2 fruit fly cellular contexts compared by ENCODE assay signal in the genomic region with DNA sequence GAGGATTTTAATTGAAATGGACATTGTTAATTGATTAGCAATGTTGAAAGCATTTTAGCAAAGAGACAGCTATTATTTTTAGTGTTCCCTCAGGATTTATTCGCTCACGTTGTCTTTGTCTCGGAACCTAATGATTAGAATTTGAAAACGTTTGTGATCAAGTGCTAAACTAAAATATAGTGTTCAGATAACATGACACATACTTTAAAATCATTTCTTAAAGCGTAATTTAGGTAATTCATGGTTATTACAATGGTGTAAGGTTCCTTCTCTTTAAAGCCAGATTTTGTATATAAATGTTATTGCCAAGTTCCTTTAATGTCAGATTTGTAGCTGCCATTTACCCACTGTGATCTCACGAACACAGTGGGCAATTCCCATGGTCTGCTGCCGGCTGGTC.
TF ChIP-seq lines count a peak whose summit lies in the region.

No protein-coding gene starts in this region.

TF ChIP-seq in whole organism, prepupa, 60 proteins besides CTCF, POLR2A, EP300 and RAD21:
- TF ChIP-seq Smox (GFP tag; optimal IDR thresholded peaks at IDR 0.05; lab: Kevin White, UChicago) (no peak), Sox102F (GFP tag; optimal IDR thresholded peaks at IDR 0.05; lab: Kevin White, UChicago) (no peak), CG32006 (GFP tag; optimal IDR thresholded peaks at IDR 0.05; lab: Kevin White, UChicago) (peak; percentile 57), Eip78C (GFP tag; lab: Kevin White, UChicago) (peak; percentile 59), Blimp-1 (GFP tag; optimal IDR thresholded peaks at IDR 0.05; lab: Kevin White, UChicago) (no peak), CG7368 (GFP tag; optimal IDR thresholded peaks at IDR 0.05; lab: Kevin White, UChicago) (no peak), CG4318 (GFP tag; optimal IDR thresholded peaks at IDR 0.05; lab: Kevin White, UChicago) (peak; percentile 3), Ets21C (GFP tag; optimal IDR thresholded peaks at IDR 0.05; lab: Kevin White, UChicago) (no peak), Sox15 (GFP tag; optimal IDR thresholded peaks at IDR 0.05; lab: Kevin White, UChicago) (no peak), CG34406 (GFP tag; optimal IDR thresholded peaks at IDR 0.05; lab: Kevin White, UChicago) (no peak)
TF ChIP-seq in whole organism, prepupa: peak in this region for 3.

TF ChIP-seq in whole organism, pupa, 21 proteins besides CTCF, POLR2A, EP300 and RAD21:
- peak; percentile 27 for TF ChIP-seq CG8301 (tag; optimal IDR thresholded peaks at IDR 0.05; lab: Kevin White, UChicago)
- TF ChIP-seq CG14655 (GFP tag; optimal IDR thresholded peaks at IDR 0.05; lab: Kevin White, UChicago), result peak; percentile 49
- no peak for TF ChIP-seq CG17806 (tag; optimal IDR thresholded peaks at IDR 0.05; lab: Kevin White, UChicago)
